Fruit fly (Drosophila melanogaster): ENCODE measurements around the gene CG43092.

dm6 chr3R:22770887-22771286, 1.4 kb upstream of the CG43092 start, which contains the start of gene CG43094:
- TF ChIP-seq CG8478 (optimal IDR thresholded peaks at IDR 0.05) (no peak), CTCF (optimal IDR thresholded peaks at IDR 0.05) (no peak)
